Worm (Caenorhabditis elegans): Measurements from ENCODE around the gene gst-32.

The gst-32 gene

ce11 chrII:15165681-15166235, 12.6 kb downstream of the gst-32 start, which contains the start of gene gst-27:
Gene gst-27 (minus strand): TSS chrII:15165731.
- TF ChIP-seq mls-2 (tag; optimal IDR thresholded peaks at IDR 0.05) (peak; percentile 92), lsy-2 (tag; optimal IDR thresholded peaks at IDR 0.05) (peak; percentile 22), ham-2 (GFP tag; optimal IDR thresholded peaks at IDR 0.05) (peak; percentile 67), sem-2 (GFP tag; optimal IDR thresholded peaks at IDR 0.05) (peak; percentile 79), mep-1 (tag; optimal IDR thresholded peaks at IDR 0.05) (peak; percentile 51), ztf-11 (tag; optimal IDR thresholded peaks at IDR 0.05) (no peak), ces-1 (GFP tag; optimal IDR thresholded peaks at IDR 0.05) (no peak), flh-1 (GFP tag; optimal IDR thresholded peaks at IDR 0.05) (peak; percentile 76), lin-32 (GFP tag; optimal IDR thresholded peaks at IDR 0.05) (peak; percentile 90), unc-62 (GFP tag; optimal IDR thresholded peaks at IDR 0.05) (peak; percentile 42), nhr-237 (tag; optimal IDR thresholded peaks at IDR 0.05) (no peak), nhr-12 (tag; optimal IDR thresholded peaks at IDR 0.05) (peak; percentile 22), unc-120 (tag; optimal IDR thresholded peaks at IDR 0.05; ENCODE audit: poor library complexity, severe bottlenecking) (peak; percentile 65), drap-1 (GFP tag; optimal IDR thresholded peaks at IDR 0.05) (peak; percentile 90), sptf-1 (tag; optimal IDR thresholded peaks at IDR 0.05) (peak; percentile 93), lin-13 (tag; optimal IDR thresholded peaks at IDR 0.05) (peak; percentile 69), snpc-4 (tag; optimal IDR thresholded peaks at IDR 0.05) (no peak), nhr-28 (tag; optimal IDR thresholded peaks at IDR 0.05) (peak; percentile 33), ceh-39 (tag; optimal IDR thresholded peaks at IDR 0.05) (no peak), ceh-83 (GFP tag; optimal IDR thresholded peaks at IDR 0.05) (peak; percentile 87), hlh-1 (tag; optimal IDR thresholded peaks at IDR 0.05) (peak; percentile 44), elt-3 (tag; optimal IDR thresholded peaks at IDR 0.05) (no peak), zip-8 (tag; optimal IDR thresholded peaks at IDR 0.05) (no peak), tbx-8 (GFP tag; optimal IDR thresholded peaks at IDR 0.05) (peak; percentile 85), pha-4 (tag; optimal IDR thresholded peaks at IDR 0.05) (peak; percentile 49), nhr-2 (tag; optimal IDR thresholded peaks at IDR 0.05) (no peak), blmp-1 (tag; optimal IDR thresholded peaks at IDR 0.05) (no peak), M03D4.4 (tag; optimal IDR thresholded peaks at IDR 0.05) (peak; percentile 92), nhr-76 (tag; optimal IDR thresholded peaks at IDR 0.05) (no peak), mab-5 (tag; optimal IDR thresholded peaks at IDR 0.05) (no peak), cnd-1 (tag; optimal IDR thresholded peaks at IDR 0.05) (peak; percentile 92), elt-1 (tag; optimal IDR thresholded peaks at IDR 0.05; ENCODE audit: borderline replicate concordance, insufficient read depth) (peak; percentile 36), ceh-43 (GFP tag; optimal IDR thresholded peaks at IDR 0.05) (peak; percentile 79), unc-39 (tag; optimal IDR thresholded peaks at IDR 0.05) (no peak), bed-3 (GFP tag; optimal IDR thresholded peaks at IDR 0.05) (peak; percentile 72)

- no peak for TF ChIP-seq ceh-83 (GFP tag; optimal IDR thresholded peaks at IDR 0.05)
- no peak for TF ChIP-seq tbx-8 (GFP tag; optimal IDR thresholded peaks at IDR 0.05)
- no peak for TF ChIP-seq ztf-11 (tag; optimal IDR thresholded peaks at IDR 0.05)
Measured at ce11 chrII:15164453-15164852, 13.9 kb downstream of the gst-32 start, which contains the start of gene gst-26. Gene gst-26 (minus strand): TSS chrII:15164553.

- TF ChIP-seq elt-1 (tag; optimal IDR thresholded peaks at IDR 0.05; ENCODE audit: borderline replicate concordance, insufficient read depth) (no peak), pha-4 (tag; optimal IDR thresholded peaks at IDR 0.05) (no peak), lin-13 (tag; optimal IDR thresholded peaks at IDR 0.05) (no peak), M03D4.4 (tag; optimal IDR thresholded peaks at IDR 0.05) (no peak), cnd-1 (tag; optimal IDR thresholded peaks at IDR 0.05) (no peak), mab-5 (tag; optimal IDR thresholded peaks at IDR 0.05) (no peak), lsy-2 (tag; optimal IDR thresholded peaks at IDR 0.05) (no peak)
Measured at ce11 chrII:15158364-15158763, 20.0 kb downstream of the gst-32 start.

ce11 chrII:15157880-15158279, 20.5 kb downstream of the gst-32 start, which contains the start of gene ptr-20:
Gene ptr-20 (plus strand): TSS chrII:15158180.
- TF ChIP-seq ceh-43 (GFP tag; optimal IDR thresholded peaks at IDR 0.05) (no peak), zip-8 (tag; optimal IDR thresholded peaks at IDR 0.05) (no peak), ceh-39 (tag; optimal IDR thresholded peaks at IDR 0.05) (no peak), ces-1 (GFP tag; optimal IDR thresholded peaks at IDR 0.05) (no peak), unc-39 (tag; optimal IDR thresholded peaks at IDR 0.05) (no peak), bed-3 (GFP tag; optimal IDR thresholded peaks at IDR 0.05) (no peak), snpc-4 (tag; optimal IDR thresholded peaks at IDR 0.05) (no peak), lin-13 (tag; optimal IDR thresholded peaks at IDR 0.05) (no peak), elt-3 (tag; optimal IDR thresholded peaks at IDR 0.05) (no peak), nhr-237 (tag; optimal IDR thresholded peaks at IDR 0.05) (no peak), sem-2 (GFP tag; optimal IDR thresholded peaks at IDR 0.05) (no peak), nhr-2 (tag; optimal IDR thresholded peaks at IDR 0.05) (no peak), mab-5 (tag; optimal IDR thresholded peaks at IDR 0.05) (no peak), hlh-1 (tag; optimal IDR thresholded peaks at IDR 0.05) (no peak), mls-2 (tag; optimal IDR thresholded peaks at IDR 0.05) (no peak), lsy-2 (tag; optimal IDR thresholded peaks at IDR 0.05) (no peak)

Data from whole organism, mixed stage, embryonic.